Worm (Caenorhabditis elegans): ENCODE measurements around the gene C13G3.12.
A peak's percentile ranks its signal among the peaks of the same experiment; 100 is the strongest.

The C13G3.12 gene

ce11 chrV:11046730-11047129, 24.0 kb upstream of the C13G3.12 start, which contains the start of gene dhs-18:
TSS of gene dhs-18 (minus strand) at chrV:11046833.
- TF ChIP-seq snpc-4 (tag; optimal IDR thresholded peaks at IDR 0.05) (no peak), unc-39 (tag; optimal IDR thresholded peaks at IDR 0.05) (no peak), nhr-6 (tag; optimal IDR thresholded peaks at IDR 0.05) (no peak), dmd-4 (tag; optimal IDR thresholded peaks at IDR 0.05) (no peak), mbf-1 (tag; optimal IDR thresholded peaks at IDR 0.05) (no peak), ztf-11 (tag; optimal IDR thresholded peaks at IDR 0.05) (no peak), aly-2 (tag; optimal IDR thresholded peaks at IDR 0.05) (no peak), nhr-10 (tag; optimal IDR thresholded peaks at IDR 0.05) (no peak), ztf-1 (GFP tag; conservative IDR thresholded peaks at IDR 0.05) (no peak), zag-1 (tag; optimal IDR thresholded peaks at IDR 0.05) (no peak), crh-2 (tag; optimal IDR thresholded peaks at IDR 0.05) (peak; percentile 26), lin-13 (GFP tag; optimal IDR thresholded peaks at IDR 0.05) (no peak), nhr-12 (tag; optimal IDR thresholded peaks at IDR 0.05) (no peak), sma-9 (GFP tag; optimal IDR thresholded peaks at IDR 0.05) (peak; percentile 30), sma-9 (tag; optimal IDR thresholded peaks at IDR 0.05) (no peak)

ce11 chrV:11043767-11044166, 21.1 kb upstream of the C13G3.12 start, which contains the start of gene C45B11.6:
TSS of gene C45B11.6 (plus strand) at chrV:11044067.
- TF ChIP-seq ceh-16 (tag; optimal IDR thresholded peaks at IDR 0.05) (no peak), lin-39 (tag; optimal IDR thresholded peaks at IDR 0.05) (no peak), aly-2 (tag; optimal IDR thresholded peaks at IDR 0.05) (no peak), ZK546.5 (tag; optimal IDR thresholded peaks at IDR 0.05) (no peak), fos-1 (tag; optimal IDR thresholded peaks at IDR 0.05) (no peak), unc-55 (GFP tag; optimal IDR thresholded peaks at IDR 0.05) (no peak), ztf-11 (tag; optimal IDR thresholded peaks at IDR 0.05) (no peak), mab-5 (tag; optimal IDR thresholded peaks at IDR 0.05) (no peak)

ce11 chrV:11042538-11042937, 19.8 kb upstream of the C13G3.12 start, which contains the start of gene C45B11.2:
TSS of gene C45B11.2 (plus strand) at chrV:11042710.
- TF ChIP-seq zag-1 (tag; optimal IDR thresholded peaks at IDR 0.05), result no peak
- peak; percentile 37 for TF ChIP-seq fos-1 (tag; optimal IDR thresholded peaks at IDR 0.05)
- TF ChIP-seq nhr-129 (tag; optimal IDR thresholded peaks at IDR 0.05), result peak; percentile 52

- TF ChIP-seq nhr-11 (tag; optimal IDR thresholded peaks at IDR 0.05) (no peak), nhr-23 (tag; optimal IDR thresholded peaks at IDR 0.05) (no peak), mbf-1 (tag; optimal IDR thresholded peaks at IDR 0.05) (no peak), nhr-129 (tag; optimal IDR thresholded peaks at IDR 0.05) (no peak), ztf-4 (tag; optimal IDR thresholded peaks at IDR 0.05) (no peak), ceh-16 (tag; optimal IDR thresholded peaks at IDR 0.05) (no peak), egl-27 (tag; optimal IDR thresholded peaks at IDR 0.05) (no peak)
Measured at ce11 chrV:11041499-11041898, 18.8 kb upstream of the C13G3.12 start, which contains the start of gene C45B11.5. TSS of gene C45B11.5 (plus strand) at chrV:11041799.

- TF ChIP-seq ztf-1 (GFP tag; conservative IDR thresholded peaks at IDR 0.05) (no peak), F13H6.1 (tag; optimal IDR thresholded peaks at IDR 0.05) (no peak), zag-1 (tag; optimal IDR thresholded peaks at IDR 0.05) (no peak), lin-39 (tag; optimal IDR thresholded peaks at IDR 0.05) (no peak), egl-27 (tag; optimal IDR thresholded peaks at IDR 0.05) (no peak), dmd-4 (tag; optimal IDR thresholded peaks at IDR 0.05) (no peak), gmeb-1 (tag; optimal IDR thresholded peaks at IDR 0.05) (no peak), nhr-25 (tag; optimal IDR thresholded peaks at IDR 0.05) (no peak), ztf-4 (tag; optimal IDR thresholded peaks at IDR 0.05) (no peak), blmp-1 (tag; optimal IDR thresholded peaks at IDR 0.05; ENCODE audit: insufficient read depth) (no peak), mbf-1 (tag; optimal IDR thresholded peaks at IDR 0.05) (no peak), lsy-2 (tag; optimal IDR thresholded peaks at IDR 0.05) (no peak), elt-1 (tag; optimal IDR thresholded peaks at IDR 0.05) (no peak), unc-39 (tag; optimal IDR thresholded peaks at IDR 0.05) (no peak)
Measured at ce11 chrV:11040473-11040872, 17.8 kb upstream of the C13G3.12 start, which contains the start of gene C45B11.8. TSS of gene C45B11.8 (plus strand) at chrV:11040773.

- TF ChIP-seq ZK546.5 (tag; optimal IDR thresholded peaks at IDR 0.05), result no peak
- no peak for TF ChIP-seq crh-2 (tag; optimal IDR thresholded peaks at IDR 0.05)
- TF ChIP-seq F13H6.1 (tag; optimal IDR thresholded peaks at IDR 0.05), result no peak
- no peak for TF ChIP-seq nhr-10 (tag; optimal IDR thresholded peaks at IDR 0.05)
- TF ChIP-seq sem-4 (tag; optimal IDR thresholded peaks at IDR 0.05), result no peak
- TF ChIP-seq nhr-237 (tag; optimal IDR thresholded peaks at IDR 0.05), result no peak
- no peak for TF ChIP-seq lin-11 (tag; optimal IDR thresholded peaks at IDR 0.05)
- no peak for TF ChIP-seq elt-3 (tag; optimal IDR thresholded peaks at IDR 0.05)
Measured at ce11 chrV:11040020-11040419, 17.3 kb upstream of the C13G3.12 start, which contains the start of gene C45B11.9. TSS of gene C45B11.9 (plus strand) at chrV:11040320.
